Fruit fly (Drosophila melanogaster) whole organism, embryonic: ENCODE results near the gene CG34409.

Experiments
- Ada2b ChIP-seq: fragments of 200-800 bp; sonication (Bioruptor generic); IDR thresholded peaks from 2 replicates; pipeline ENCODE4 v1.3.6; 2022; ENCODE audit warnings: missing biosample characterization, missing genetic modification characterization
- Asciz ChIP-seq: fragments of 200-800 bp; sonication (Bioruptor generic); optimal IDR thresholded peaks from 2 replicates; lab custom pipeline; 2017; ENCODE audit warnings: missing biosample characterization, mild to moderate bottlenecking, missing genetic modification characterization, missing genetic modification reagents
- B-H2 ChIP-seq: fragments of 200-800 bp; sonication (Bioruptor generic); optimal IDR thresholded peaks from 2 replicates; lab custom pipeline; 2018; ENCODE audit warnings: missing biosample characterization, mild to moderate bottlenecking, missing genetic modification characterization
- Blimp-1 ChIP-seq: fragments of 200-800 bp; sonication (Bioruptor generic); optimal IDR thresholded peaks from 3 replicates; lab custom pipeline; 2018; ENCODE audit warnings: missing biosample characterization, missing genetic modification characterization, mild to moderate bottlenecking, moderate library complexity, missing genetic modification reagents
- CG10366 ChIP-seq: fragments of 200-800 bp; sonication (Bioruptor generic); IDR thresholded peaks from 2 replicates; pipeline ENCODE4 v1.3.6; 2022; ENCODE audit warnings: missing biosample characterization, missing genetic modification characterization
- CG13624 ChIP-seq: fragments of 200-800 bp; sonication (Bioruptor generic); optimal IDR thresholded peaks from 2 replicates; lab custom pipeline; 2016; ENCODE audit warnings: missing biosample characterization, missing genetic modification characterization
- CG14965 ChIP-seq: fragments of 200-800 bp; sonication (Bioruptor generic); optimal IDR thresholded peaks from 2 replicates; lab custom pipeline; 2016; ENCODE audit warnings: missing biosample characterization, missing genetic modification characterization, borderline replicate concordance
- CG1832 ChIP-seq: fragments of 200-800 bp; sonication (Bioruptor generic); optimal IDR thresholded peaks from 2 replicates; lab custom pipeline; 2017; ENCODE audit warnings: missing biosample characterization, mild to moderate bottlenecking, missing genetic modification characterization, inconsistent platforms
- CG4360 ChIP-seq: fragments of 200-800 bp; sonication (Bioruptor generic); IDR thresholded peaks from 2 replicates; pipeline ENCODE4 v1.3.6; 2022; ENCODE audit warnings: missing biosample characterization, missing genetic modification characterization
- CG4854 ChIP-seq: fragments of 200-800 bp; sonication (Bioruptor generic); optimal IDR thresholded peaks from 2 replicates; lab custom pipeline; 2016; ENCODE audit warnings: missing biosample characterization, missing genetic modification characterization, inconsistent platforms
- CG8281 ChIP-seq: fragments of 200-800 bp; sonication (Bioruptor generic); optimal IDR thresholded peaks from 2 replicates; lab custom pipeline; 2018; ENCODE audit warnings: missing biosample characterization, mild to moderate bottlenecking, missing genetic modification characterization, moderate library complexity
- CG8359 ChIP-seq: fragments of 200-800 bp; sonication (Bioruptor generic); optimal IDR thresholded peaks from 2 replicates; lab custom pipeline; 2017; ENCODE audit warnings: missing biosample characterization, mild to moderate bottlenecking, missing genetic modification characterization, borderline replicate concordance
- Doc3 ChIP-seq: fragments of 200-800 bp; sonication (Bioruptor generic); IDR thresholded peaks from 3 replicates; pipeline ENCODE4 v1.3.6; 2022; ENCODE audit warnings: missing biosample characterization, missing genetic modification characterization; ENCODE audit not compliant: partially characterized antibody
- Ets97D ChIP-seq: fragments of 200-800 bp; sonication (Bioruptor generic); optimal IDR thresholded peaks from 3 replicates; lab custom pipeline; 2016; ENCODE audit warnings: missing biosample characterization, missing genetic modification characterization
- Fer2 ChIP-seq: fragments of 200-800 bp; sonication (Bioruptor generic); optimal IDR thresholded peaks from 2 replicates; lab custom pipeline; 2018; ENCODE audit warnings: missing biosample characterization, mild to moderate bottlenecking, missing genetic modification characterization, moderate library complexity
- HLHmδ ChIP-seq: fragments of 200-800 bp; sonication (Bioruptor generic); optimal IDR thresholded peaks from 2 replicates; lab custom pipeline; 2018; ENCODE audit warnings: missing biosample characterization, mild to moderate bottlenecking, missing genetic modification characterization, moderate library complexity
- Jarid2 ChIP-seq: fragments of 200-800 bp; sonication (Bioruptor generic); optimal IDR thresholded peaks from 3 replicates; lab custom pipeline; 2017; ENCODE audit warnings: mild to moderate bottlenecking, missing biosample characterization, missing genetic modification reagents, missing genetic modification characterization
- MTF-1 ChIP-seq: fragments of 200-800 bp; sonication (Bioruptor generic); optimal IDR thresholded peaks from 2 replicates; lab custom pipeline; 2018; ENCODE audit warnings: missing biosample characterization, mild to moderate bottlenecking, missing genetic modification characterization, borderline replicate concordance
- Meics ChIP-seq: fragments of 200-800 bp; sonication (Bioruptor generic); optimal IDR thresholded peaks from 2 replicates; lab custom pipeline; 2017; ENCODE audit warnings: missing biosample characterization, mild to moderate bottlenecking, missing genetic modification characterization
- Taf1 ChIP-seq: fragments of 200-800 bp; sonication (Bioruptor generic); IDR thresholded peaks from 2 replicates; pipeline ENCODE4 v1.3.6; 2022; ENCODE audit warnings: missing biosample characterization, missing genetic modification characterization
- abd-A ChIP-seq: fragments of 200-800 bp; sonication (Bioruptor generic); optimal IDR thresholded peaks from 3 replicates; lab custom pipeline; 2019; ENCODE audit warnings: missing biosample characterization, mild to moderate bottlenecking, missing genetic modification characterization, moderate library complexity
- br ChIP-seq: fragments of >200 bp; optimal IDR thresholded peaks from 2 replicates; lab custom pipeline; 2017
- cwo ChIP-seq: fragments of 200-800 bp; sonication (Bioruptor generic); optimal IDR thresholded peaks from 3 replicates; lab custom pipeline; 2017; ENCODE audit warnings: missing biosample characterization, missing genetic modification characterization, mild to moderate bottlenecking, moderate library complexity, missing genetic modification reagents
- dan ChIP-seq: fragments of 200-800 bp; sonication (Bioruptor generic); IDR thresholded peaks from 2 replicates; pipeline ENCODE4 v1.3.6; 2022; ENCODE audit warnings: missing biosample characterization, missing genetic modification characterization
- dimm ChIP-seq: fragments of 200-800 bp; sonication (Bioruptor generic); IDR thresholded peaks from 2 replicates; pipeline ENCODE4 v1.3.6; 2022; ENCODE audit warnings: missing biosample characterization, missing genetic modification characterization
- esg ChIP-seq: fragments of 200-800 bp; sonication (Bioruptor generic); conservative IDR thresholded peaks from 2 replicates; pipeline ENCODE4 v1.3.6; 2022; ENCODE audit warnings: missing biosample characterization, missing genetic modification characterization
- eyg ChIP-seq: fragments of 200-800 bp; sonication (Bioruptor generic); optimal IDR thresholded peaks from 3 replicates; lab custom pipeline; 2016; ENCODE audit warnings: missing biosample characterization, missing genetic modification characterization
- grau ChIP-seq: fragments of 200-800 bp; optimal IDR thresholded peaks from 3 replicates; lab custom pipeline; 2019; ENCODE audit warnings: missing biosample characterization, mild to moderate bottlenecking, missing genetic modification characterization, moderate library complexity
- insv ChIP-seq, 2 experiments: fragments of 200-800 bp; sonication (Bioruptor generic); optimal IDR thresholded peaks; 3 replicates each; lab custom pipeline; 2016 to 2018; ENCODE audit warnings: missing biosample characterization in 2 of 2, missing genetic modification characterization in 2 of 2
- jing ChIP-seq: fragments of 200-800 bp; sonication (Bioruptor generic); optimal IDR thresholded peaks from 2 replicates; lab custom pipeline; 2018; ENCODE audit warnings: missing biosample characterization, mild to moderate bottlenecking, missing genetic modification characterization
- kay ChIP-seq: fragments of 200-800 bp; sonication (Bioruptor generic); optimal IDR thresholded peaks from 2 replicates; lab custom pipeline; 2016; ENCODE audit warnings: missing biosample characterization, missing genetic modification characterization
- ken ChIP-seq: fragments of 200-800 bp; sonication (Bioruptor generic); IDR thresholded peaks from 3 replicates; pipeline ENCODE4 v1.3.6; 2022; ENCODE audit warnings: missing biosample characterization, missing genetic modification characterization
- lmd ChIP-seq: fragments of 200-800 bp; sonication (Bioruptor generic); IDR thresholded peaks from 2 replicates; pipeline ENCODE4 v1.3.6; 2022; ENCODE audit warnings: missing biosample characterization, missing genetic modification characterization
- luna ChIP-seq: fragments of 200-800 bp; sonication (Bioruptor generic); optimal IDR thresholded peaks from 2 replicates; lab custom pipeline; 2016; ENCODE audit warnings: missing biosample characterization, missing genetic modification characterization
- mam ChIP-seq: fragments of 200-800 bp; sonication (Bioruptor generic); optimal IDR thresholded peaks from 3 replicates; lab custom pipeline; 2016; ENCODE audit warnings: missing biosample characterization, missing genetic modification characterization
- mld ChIP-seq: fragments of 200-800 bp; sonication (Bioruptor generic); IDR thresholded peaks from 3 replicates; pipeline ENCODE4 v1.3.6; 2022; ENCODE audit warnings: missing biosample characterization, missing genetic modification characterization; ENCODE audit not compliant: partially characterized antibody
- nmo ChIP-seq: fragments of 200-800 bp; sonication (Bioruptor generic); optimal IDR thresholded peaks from 2 replicates; lab custom pipeline; 2018; ENCODE audit warnings: missing biosample characterization, mild to moderate bottlenecking, missing genetic modification characterization, moderate library complexity
- nom ChIP-seq: fragments of 200-800 bp; sonication (Bioruptor generic); optimal IDR thresholded peaks from 2 replicates; lab custom pipeline; 2017; ENCODE audit warnings: missing biosample characterization, missing genetic modification characterization, mild to moderate bottlenecking, moderate library complexity, missing genetic modification reagents
- odd ChIP-seq: fragments of 200-800 bp; sonication (Bioruptor generic); optimal IDR thresholded peaks from 2 replicates; lab custom pipeline; 2017; ENCODE audit warnings: missing biosample characterization, mild to moderate bottlenecking, missing genetic modification characterization
- otp ChIP-seq: fragments of 200-800 bp; sonication (Bioruptor generic); IDR thresholded peaks from 3 replicates; pipeline ENCODE4, ENCODE4 v1.3.6; 2022; ENCODE audit warnings: missing biosample characterization, missing genetic modification characterization
- pan ChIP-seq, 4 experiments: fragments of >200 bp in 3 of 4; fragments of 200-800 bp in 1 of 4; sonication (Bioruptor generic) in 1 of 4; optimal IDR thresholded peaks in 3 of 4; IDR thresholded peaks in 1 of 4; 2 replicates each; pipeline versions ENCODE4 v1.3.6 to Lab custom; 2017 to 2022; ENCODE audit warnings: missing biosample characterization in 2 of 4, missing genetic modification characterization in 2 of 4, mixed read lengths in 1 of 4
- peb ChIP-seq: fragments of 200-800 bp; sonication (Bioruptor generic); IDR thresholded peaks from 2 replicates; pipeline ENCODE4 v1.3.6; 2022; ENCODE audit warnings: missing biosample characterization, missing genetic modification characterization
- rib ChIP-seq: fragments of 200-800 bp; sonication (Bioruptor generic); IDR thresholded peaks from 2 replicates; pipeline ENCODE4 v1.3.6; 2022; ENCODE audit warnings: missing biosample characterization, missing genetic modification characterization
- sens ChIP-seq: fragments of 200-800 bp; sonication (Bioruptor generic); peaks from one replicate; lab custom pipeline; 2016; ENCODE audit warnings: missing biosample characterization, missing genetic modification characterization
- so ChIP-seq: fragments of 200-800 bp; sonication (Bioruptor generic); IDR thresholded peaks from 3 replicates; pipeline ENCODE4 v1.3.6; 2022; ENCODE audit warnings: missing biosample characterization, missing genetic modification characterization
- sob ChIP-seq: fragments of 200-800 bp; sonication (Bioruptor generic); IDR thresholded peaks from 2 replicates; pipeline ENCODE4 v1.3.6; 2022; ENCODE audit warnings: missing biosample characterization, missing genetic modification characterization
- tap ChIP-seq: fragments of 200-800 bp; optimal IDR thresholded peaks from 3 replicates; lab custom pipeline; 2019; ENCODE audit warnings: missing biosample characterization, mild to moderate bottlenecking, missing genetic modification characterization, moderate library complexity
- tin ChIP-seq: fragments of 200-800 bp; sonication (Bioruptor generic); optimal IDR thresholded peaks from 3 replicates; lab custom pipeline; 2016; ENCODE audit warnings: missing biosample characterization, missing genetic modification characterization
- wdn ChIP-seq: fragments of 200-800 bp; sonication (Bioruptor generic); IDR thresholded peaks from 2 replicates; pipeline ENCODE4 v1.3.6; 2022; ENCODE audit warnings: missing biosample characterization, missing genetic modification characterization
- yki ChIP-seq: fragments of >200 bp; optimal IDR thresholded peaks from 3 replicates; lab custom pipeline; 2018

CG34409 gene

DNA sequence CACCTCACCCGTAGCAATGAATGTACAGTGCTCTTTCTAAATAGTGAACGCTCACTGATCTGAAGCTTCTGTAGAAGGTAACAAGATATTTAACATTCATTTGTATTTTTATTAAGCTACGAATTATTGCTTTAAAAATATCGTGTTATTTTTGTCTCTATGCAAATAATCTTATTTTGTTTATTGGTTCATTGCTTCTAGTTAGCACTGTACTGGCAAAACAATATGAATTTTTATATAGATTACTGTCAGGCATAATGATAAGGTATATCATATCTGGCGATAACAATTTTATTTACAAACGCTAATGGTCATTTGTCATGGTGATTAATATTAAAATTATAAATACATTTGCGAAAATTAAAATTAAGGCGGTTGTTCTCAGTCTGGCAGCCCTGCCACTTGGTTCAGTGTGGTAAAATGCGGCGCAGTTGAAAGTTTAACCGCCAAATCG is 25.4 kb upstream of the CG34409 start, which contains the start of gene CG9471 (continued):
- TF ChIP-seq br (lab: Kevin White, UChicago) (no peak), Doc3 (GFP tag; lab: Robert Waterston, UW) (no peak), CG14965 (GFP tag; lab: Kevin White, UChicago) (no peak), CG10366 (GFP tag; lab: Robert Waterston, UW) (peak; percentile 93), wdn (GFP tag; lab: Robert Waterston, UW) (peak; percentile 89), jing (no peak), sens (peak; percentile 98), Jarid2 (GFP tag; lab: Kevin White, UChicago) (peak; percentile 62), mld (no peak), otp (peak; percentile 85; the same call in 2 of the 3 replicates), pan (optimal IDR thresholded peaks at IDR 0.05; lab: Kevin White, UChicago) (no peak), pan (GFP tag; optimal IDR thresholded peaks at IDR 0.05 in 1 of 2, IDR thresholded peaks at IDR 0.05 in 1 of 2) (peak in 1 of 2 experiments; percentile 95), Fer2 (tag; lab: Kevin White, UChicago) (peak; percentile 85), ken (peak; percentile 77), Taf1 (GFP tag; lab: Robert Waterston, UW) (peak; percentile 88), mam (GFP tag; lab: Kevin White, UChicago) (peak; percentile 95), cwo (GFP tag; lab: Kevin White, UChicago) (peak; percentile 85), odd (GFP tag; lab: Kevin White, UChicago) (peak; percentile 83), rib (GFP tag; lab: Robert Waterston, UW) (peak; percentile 81), CG13624 (GFP tag; lab: Kevin White, UChicago) (peak; percentile 90), kay (GFP tag; lab: Kevin White, UChicago) (peak; percentile 80), HLHmδ (GFP tag; lab: Kevin White, UChicago) (no peak), nom (peak; percentile 86), grau (tag; lab: Kevin White, UChicago) (peak; percentile 99), B-H2 (GFP tag; lab: Kevin White, UChicago) (peak; percentile 91), insv (GFP tag; optimal IDR thresholded peaks at IDR 0.05; lab: Kevin White, UChicago) (peak in 1 of 2 experiments; percentile 55), CG8359 (GFP tag; lab: Kevin White, UChicago) (peak; percentile 14), dan (GFP tag; lab: Robert Waterston, UW) (peak; percentile 69), yki (no peak), CG1832 (no peak), peb (GFP tag; lab: Robert Waterston, UW) (peak; percentile 88), sob (peak; percentile 94), lmd (GFP tag; lab: Robert Waterston, UW) (peak; percentile 92), esg (GFP tag; lab: Robert Waterston, UW) (peak; percentile 92), tin (GFP tag; lab: Kevin White, UChicago) (peak; percentile 88), Ets97D (GFP tag; lab: Kevin White, UChicago) (peak; percentile 70), CG4360 (GFP tag; lab: Robert Waterston, UW) (peak; percentile 61), eyg (GFP tag; lab: Kevin White, UChicago) (peak; percentile 86), abd-A (tag; lab: Kevin White, UChicago) (no peak), Meics (peak; percentile 93), luna (peak; percentile 72), so (GFP tag; lab: Robert Waterston, UW) (peak; percentile 84), Asciz (GFP tag; lab: Kevin White, UChicago) (peak; percentile 81), nmo (peak; percentile 92), dimm (GFP tag; lab: Robert Waterston, UW) (peak; percentile 68; the same call in 1 of the 2 replicates), CG8281 (tag; lab: Kevin White, UChicago) (peak; percentile 68), Ada2b (GFP tag; lab: Robert Waterston, UW) (peak; percentile 93), Blimp-1 (peak; percentile 89), CG4854 (GFP tag; lab: Kevin White, UChicago) (peak; percentile 88), MTF-1 (GFP tag; lab: Kevin White, UChicago) (peak; percentile 64), tap (tag; lab: Kevin White, UChicago) (peak; percentile 92)
